Worm (Caenorhabditis elegans) whole organism, L1 larva: ENCODE measurements around the gene sup-35.

Source experiments
- C04F5.9 ChIP-seq: sonication (generic microtip); optimal IDR thresholded peaks from 2 replicates; lab custom pipeline; 2016; ENCODE audit warnings: missing genetic modification characterization, missing compliant biosample characterization
- C34B4.2 ChIP-seq: sonication (generic microtip); optimal IDR thresholded peaks from 2 replicates; lab custom pipeline; 2017; ENCODE audit warnings: mild to moderate bottlenecking, missing genetic modification characterization, missing compliant biosample characterization
- F16B12.6 ChIP-seq: fragments of 150-350 bp; optimal IDR thresholded peaks from 2 replicates; lab custom pipeline; 2014; ENCODE audit warnings: missing biosample characterization, missing genetic modification characterization
- aha-1 ChIP-seq: fragments of 150-350 bp; optimal IDR thresholded peaks from 2 replicates; lab custom pipeline; 2014; ENCODE audit warnings: missing biosample characterization, missing genetic modification characterization
- aly-2 ChIP-seq: fragments of 150-350 bp; optimal IDR thresholded peaks from 2 replicates; lab custom pipeline; 2014; ENCODE audit warnings: missing biosample characterization, missing genetic modification characterization
- ama-1 ChIP-seq: fragments of 150-350 bp; optimal IDR thresholded peaks from 2 replicates; lab custom pipeline; 2014
- blmp-1 ChIP-seq: fragments of 150-350 bp; optimal IDR thresholded peaks from 2 replicates; lab custom pipeline; 2014; ENCODE audit warnings: missing biosample characterization, missing genetic modification characterization
- ceh-63 ChIP-seq: fragments of 200-800 bp; sonication (Bioruptor generic); optimal IDR thresholded peaks from 2 replicates; lab custom pipeline; 2018; ENCODE audit warnings: mild to moderate bottlenecking, missing genetic modification characterization, missing compliant biosample characterization
- ceh-82 ChIP-seq, 3 experiments: fragments of 150-350 bp in 1 of 3; sonication (generic microtip) in 2 of 3; optimal IDR thresholded peaks; 2 replicates each; lab custom pipeline; 2014 to 2017; ENCODE audit warnings: missing biosample characterization in 3 of 3, missing genetic modification characterization in 3 of 3
- ces-1 ChIP-seq: fragments of 150-350 bp; optimal IDR thresholded peaks from 2 replicates; lab custom pipeline; 2014; ENCODE audit warnings: missing biosample characterization, missing genetic modification reagents, missing genetic modification characterization
- dpl-1 ChIP-seq, 3 experiments: fragments of 150-350 bp in 2 of 3; sonication (generic microtip) in 1 of 3; optimal IDR thresholded peaks; 2 replicates each; lab custom pipeline; 2014 to 2017; ENCODE audit warnings: missing biosample characterization in 3 of 3, missing genetic modification characterization in 3 of 3, missing genetic modification reagents in 3 of 3
- efl-1 ChIP-seq, 4 experiments: fragments of 150-350 bp; optimal IDR thresholded peaks in 3 of 4; peaks in 1 of 4; 1 replicate in 1 of 4; 2 replicates in 3 of 4; lab custom pipeline; 2014; ENCODE audit warnings: missing biosample characterization in 2 of 4, missing genetic modification characterization in 2 of 4, missing genetic modification reagents in 2 of 4
- elt-2 ChIP-seq: sonication (generic microtip); optimal IDR thresholded peaks from 2 replicates; lab custom pipeline; 2016; ENCODE audit warnings: missing genetic modification characterization, mild to moderate bottlenecking, inconsistent platforms, missing compliant biosample characterization, missing genetic modification reagents
- fos-1 ChIP-seq: fragments of 150-350 bp; optimal IDR thresholded peaks from 2 replicates; lab custom pipeline; 2014; ENCODE audit warnings: missing biosample characterization, missing genetic modification characterization
- grh-1 ChIP-seq: fragments of 200-800 bp; sonication (Bioruptor generic); IDR thresholded peaks from 2 replicates; pipeline ENCODE4 v1.3.6; 2022; ENCODE audit warnings: missing genetic modification reagents, missing genetic modification characterization, missing compliant biosample characterization
- hlh-4 ChIP-seq: sonication (generic microtip); optimal IDR thresholded peaks from 2 replicates; lab custom pipeline; 2016; ENCODE audit warnings: mild to moderate bottlenecking, missing genetic modification characterization, missing compliant biosample characterization
- hpl-2 ChIP-seq: fragments of 150-350 bp; optimal IDR thresholded peaks from 2 replicates; lab custom pipeline; 2014; ENCODE audit warnings: missing biosample characterization, missing genetic modification reagents, missing genetic modification characterization
- isw-1 ChIP-seq: fragments of 200-800 bp; sonication (Bioruptor generic); IDR thresholded peaks from 2 replicates; pipeline ENCODE4 v1.3.6; 2022; ENCODE audit warnings: missing genetic modification characterization, missing compliant biosample characterization
- jun-1 ChIP-seq: fragments of 150-350 bp; optimal IDR thresholded peaks from 2 replicates; lab custom pipeline; 2014; ENCODE audit warnings: missing biosample characterization, missing genetic modification reagents, missing genetic modification characterization
- lin-14 ChIP-seq: fragments of 200-800 bp; sonication (Bioruptor generic); optimal IDR thresholded peaks from 2 replicates; lab custom pipeline; 2018; ENCODE audit warnings: mild to moderate bottlenecking, missing genetic modification characterization, moderate library complexity, missing compliant biosample characterization
- lin-15B ChIP-seq: fragments of 150-350 bp; sonication (generic microtip); optimal IDR thresholded peaks from 3 replicates; lab custom pipeline; 2014; ENCODE audit warnings: missing biosample characterization, missing genetic modification characterization
- lin-35 ChIP-seq, 2 experiments: fragments of 150-350 bp; optimal IDR thresholded peaks; 2 replicates each; lab custom pipeline; 2014; ENCODE audit warnings: missing biosample characterization in 2 of 2, missing genetic modification characterization in 2 of 2, missing genetic modification reagents in 2 of 2
- lin-39 ChIP-seq: fragments of 150-350 bp; optimal IDR thresholded peaks from 2 replicates; lab custom pipeline; 2014; ENCODE audit warnings: missing biosample characterization, missing genetic modification reagents, missing genetic modification characterization
- lir-3 ChIP-seq: sonication (generic microtip); optimal IDR thresholded peaks from 2 replicates; lab custom pipeline; 2016; ENCODE audit warnings: mild to moderate bottlenecking, missing genetic modification characterization, moderate library complexity, missing compliant biosample characterization; ENCODE audit not compliant: poor library complexity
- lsy-2 ChIP-seq, 2 experiments: fragments of 150-350 bp; optimal IDR thresholded peaks; 2 replicates each; lab custom pipeline; 2014; ENCODE audit warnings: missing biosample characterization in 2 of 2, missing genetic modification characterization in 2 of 2
- mdl-1 ChIP-seq, 2 experiments: fragments of 150-350 bp; optimal IDR thresholded peaks; 2 replicates each; lab custom pipeline; 2014 to 2017; ENCODE audit warnings: missing biosample characterization in 2 of 2, missing genetic modification characterization in 2 of 2, inconsistent platforms in 1 of 2
- nhr-12 ChIP-seq: sonication (generic microtip); optimal IDR thresholded peaks from 2 replicates; lab custom pipeline; 2017; ENCODE audit warnings: missing biosample characterization, missing genetic modification characterization
- nhr-28 ChIP-seq: fragments of 150-350 bp; optimal IDR thresholded peaks from 2 replicates; lab custom pipeline; 2014; ENCODE audit warnings: missing biosample characterization, missing genetic modification characterization
- nhr-47 ChIP-seq: sonication (generic microtip); optimal IDR thresholded peaks from 2 replicates; lab custom pipeline; 2016; ENCODE audit warnings: mild to moderate bottlenecking, missing genetic modification characterization, moderate library complexity, missing compliant biosample characterization
- nhr-71 ChIP-seq: sonication (generic microtip); optimal IDR thresholded peaks from 2 replicates; lab custom pipeline; 2016; ENCODE audit warnings: mild to moderate bottlenecking, missing genetic modification characterization, moderate library complexity, missing compliant biosample characterization
- nhr-76 ChIP-seq: sonication (generic microtip); optimal IDR thresholded peaks from 2 replicates; lab custom pipeline; 2017; ENCODE audit warnings: missing biosample characterization, missing genetic modification characterization
- nhr-77 ChIP-seq: fragments of 150-350 bp; optimal IDR thresholded peaks from 2 replicates; lab custom pipeline; 2014; ENCODE audit warnings: missing biosample characterization, missing genetic modification characterization
- pag-3 ChIP-seq: sonication (generic microtip); optimal IDR thresholded peaks from 2 replicates; lab custom pipeline; 2017; ENCODE audit warnings: missing genetic modification characterization, mild to moderate bottlenecking, missing compliant biosample characterization, antibody characterized with exemption, borderline replicate concordance; ENCODE audit not compliant: insufficient read depth
- pax-3 ChIP-seq: fragments of 200-800 bp; sonication (Bioruptor generic); optimal IDR thresholded peaks from 2 replicates; lab custom pipeline; 2018; ENCODE audit warnings: mild to moderate bottlenecking, missing genetic modification characterization, moderate library complexity, missing compliant biosample characterization
- skn-1 ChIP-seq: fragments of 150-350 bp; optimal IDR thresholded peaks from 2 replicates; lab custom pipeline; 2014; ENCODE audit warnings: missing biosample characterization, missing genetic modification characterization
- snu-23 ChIP-seq: sonication (generic microtip); optimal IDR thresholded peaks from 2 replicates; lab custom pipeline; 2016; ENCODE audit warnings: missing genetic modification characterization, missing compliant biosample characterization
- sox-4 ChIP-seq: sonication (generic microtip); optimal IDR thresholded peaks from 2 replicates; lab custom pipeline; 2016; ENCODE audit warnings: missing genetic modification characterization, missing compliant biosample characterization
- sup-37 ChIP-seq: fragments of 200-800 bp; sonication (Bioruptor generic); optimal IDR thresholded peaks from 2 replicates; lab custom pipeline; 2018; ENCODE audit warnings: mild to moderate bottlenecking, missing genetic modification characterization, missing compliant biosample characterization
- tbx-2 ChIP-seq: sonication (generic microtip); optimal IDR thresholded peaks from 2 replicates; lab custom pipeline; 2016; ENCODE audit warnings: missing genetic modification characterization, missing compliant biosample characterization
- tlp-1 ChIP-seq: fragments of 150-350 bp; optimal IDR thresholded peaks from 2 replicates; lab custom pipeline; 2014; ENCODE audit warnings: missing biosample characterization, missing genetic modification characterization
- unc-62 ChIP-seq: fragments of 150-350 bp; optimal IDR thresholded peaks from 2 replicates; lab custom pipeline; 2014; ENCODE audit warnings: missing biosample characterization, missing genetic modification reagents, missing genetic modification characterization
- unc-86 ChIP-seq: sonication (generic microtip); optimal IDR thresholded peaks from 2 replicates; lab custom pipeline; 2016; ENCODE audit warnings: missing genetic modification characterization, missing compliant biosample characterization
- xbp-1 ChIP-seq: sonication (generic microtip); optimal IDR thresholded peaks from 2 replicates; lab custom pipeline; 2016; ENCODE audit warnings: missing genetic modification characterization, missing compliant biosample characterization
- zag-1 ChIP-seq: fragments of 150-350 bp; optimal IDR thresholded peaks from 2 replicates; lab custom pipeline; 2014; ENCODE audit warnings: missing biosample characterization, missing genetic modification characterization
- zip-4 ChIP-seq: fragments of 200-800 bp; sonication (Bioruptor generic); optimal IDR thresholded peaks from 2 replicates; lab custom pipeline; 2018; ENCODE audit warnings: mild to moderate bottlenecking, missing genetic modification characterization, moderate library complexity, missing compliant biosample characterization
- ztf-4 ChIP-seq: fragments of 150-350 bp; optimal IDR thresholded peaks from 2 replicates; lab custom pipeline; 2014; ENCODE audit warnings: missing biosample characterization, missing genetic modification characterization

The sup-35 gene

DNA sequence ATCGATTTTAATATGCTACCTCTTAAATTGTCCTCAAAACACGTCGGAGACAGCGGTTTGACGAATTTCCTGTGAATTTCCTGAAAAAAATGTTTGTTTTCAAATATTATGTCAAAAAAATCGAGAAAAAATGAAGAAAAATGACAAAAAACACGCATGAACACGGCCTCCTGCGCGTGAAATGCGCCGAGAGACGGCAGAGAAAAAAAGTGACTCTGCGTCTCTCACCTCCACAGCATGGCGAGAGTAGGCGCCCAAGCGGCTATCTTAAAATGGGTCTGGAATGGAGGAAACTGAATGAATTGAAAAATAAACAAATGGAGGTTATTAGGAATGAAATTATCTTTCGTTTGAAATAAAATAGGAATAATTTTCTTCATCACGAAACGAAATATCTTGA is 8.3 kb downstream of the sup-35 start (continued):
- TF ChIP-seq nhr-47 (tag; lab: Kevin White, UChicago) (peak; percentile 91), elt-2 (tag; lab: Kevin White, UChicago) (peak; percentile 57), nhr-77 (tag; lab: Kevin White, UChicago) (peak; percentile 44), C34B4.2 (no peak), lin-39 (tag; lab: Kevin White, UChicago) (peak; percentile 57), lsy-2 (tag; optimal IDR thresholded peaks at IDR 0.05; lab: Kevin White, UChicago) (peak; percentile 61 to 74), pag-3 (tag; lab: Kevin White, UChicago) (no peak), nhr-71 (tag; lab: Kevin White, UChicago) (peak; percentile 88), sup-37 (GFP tag; lab: Kevin White, UChicago) (peak; percentile 34), pax-3 (peak; percentile 72), nhr-28 (tag; lab: Kevin White, UChicago) (no peak), ceh-82 (tag; optimal IDR thresholded peaks at IDR 0.05; lab: Kevin White, UChicago) (peak; percentile 50 to 89 (median 83)), F16B12.6 (peak; percentile 59), mdl-1 (tag; optimal IDR thresholded peaks at IDR 0.05; lab: Kevin White, UChicago) (peak in 1 of 2 experiments; percentile 20), blmp-1 (peak; percentile 33), aly-2 (tag; lab: Kevin White, UChicago) (no peak), skn-1 (tag; lab: Kevin White, UChicago) (peak; percentile 55), nhr-12 (tag; lab: Kevin White, UChicago) (no peak), nhr-76 (no peak), ceh-63 (no peak), aha-1 (no peak), snu-23 (GFP tag; lab: Kevin White, UChicago) (peak; percentile 86), lin-15B (peak; percentile 57), lin-35 (GFP tag; optimal IDR thresholded peaks at IDR 0.05; lab: Kevin White, UChicago) (peak; percentile 66 to 83), efl-1 (optimal IDR thresholded peaks at IDR 0.05; lab: Kevin White, UChicago) (peak; percentile 88), efl-1 (GFP tag; optimal IDR thresholded peaks at IDR 0.05 in 1 of 2; lab: Kevin White, UChicago) (peak; percentile 78 to 98), ama-1 (lab: Kevin White, UChicago) (no peak), jun-1 (peak; percentile 33), sox-4 (tag; lab: Kevin White, UChicago) (peak; percentile 53), grh-1 (GFP tag; lab: Robert Waterston, UW) (peak; percentile 80), C04F5.9 (tag; lab: Kevin White, UChicago) (peak; percentile 69), hlh-4 (tag; lab: Kevin White, UChicago) (no peak)
- TF ChIP-seq, all 84 proteins: peak for 55

DNA sequence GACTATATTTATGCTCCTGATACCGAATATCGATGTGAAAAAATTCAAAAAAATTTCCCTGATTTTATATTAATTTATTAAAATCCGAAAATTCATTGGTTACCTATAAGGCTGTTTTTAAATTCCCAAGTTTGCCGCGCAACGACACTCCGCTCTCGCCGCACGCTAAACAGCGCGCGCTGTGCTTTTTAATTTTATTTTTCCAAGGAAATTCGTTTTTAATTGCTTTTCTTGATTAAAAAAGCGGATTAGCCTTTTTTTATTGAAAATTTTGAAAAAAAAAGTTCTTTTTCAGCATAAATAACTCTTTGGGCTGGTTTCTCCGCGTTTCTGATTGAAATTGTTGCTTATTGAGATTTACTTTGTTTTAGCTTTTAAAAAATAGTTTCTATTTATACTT is 11.7 kb downstream of the sup-35 start:
- TF ChIP-seq aha-1 = no peak
- TF ChIP-seq efl-1 (optimal IDR thresholded peaks at IDR 0.05; lab: Kevin White, UChicago) = peak in 1 of 2 experiments; percentile 72
- TF ChIP-seq efl-1 (GFP tag; optimal IDR thresholded peaks at IDR 0.05 in 1 of 2; lab: Kevin White, UChicago) = no peak
- TF ChIP-seq, all 84 proteins: peak for 1

DNA sequence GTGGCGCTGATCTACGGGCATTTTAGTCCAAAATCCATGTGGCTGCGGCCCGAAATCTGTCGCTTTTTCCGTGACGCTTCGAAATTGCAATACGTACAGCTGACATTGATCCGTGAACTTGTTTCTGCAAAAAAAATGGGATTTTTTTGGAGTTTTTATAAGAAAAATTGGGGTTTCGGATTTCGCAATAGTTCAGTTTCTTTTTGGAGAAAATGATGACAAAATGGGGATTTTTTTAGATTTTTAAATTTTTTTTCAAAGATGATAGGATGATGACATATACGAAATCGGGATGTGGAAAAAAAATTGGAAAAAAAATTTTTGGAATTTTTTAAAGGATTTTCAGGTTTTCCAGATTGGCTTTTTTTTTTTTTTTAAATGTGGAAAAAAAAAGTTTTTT is 17.8 kb downstream of the sup-35 start:
- TF ChIP-seq zip-4 (peak; percentile 14), aha-1 (no peak), skn-1 (tag; lab: Kevin White, UChicago) (peak; percentile 66)

DNA sequence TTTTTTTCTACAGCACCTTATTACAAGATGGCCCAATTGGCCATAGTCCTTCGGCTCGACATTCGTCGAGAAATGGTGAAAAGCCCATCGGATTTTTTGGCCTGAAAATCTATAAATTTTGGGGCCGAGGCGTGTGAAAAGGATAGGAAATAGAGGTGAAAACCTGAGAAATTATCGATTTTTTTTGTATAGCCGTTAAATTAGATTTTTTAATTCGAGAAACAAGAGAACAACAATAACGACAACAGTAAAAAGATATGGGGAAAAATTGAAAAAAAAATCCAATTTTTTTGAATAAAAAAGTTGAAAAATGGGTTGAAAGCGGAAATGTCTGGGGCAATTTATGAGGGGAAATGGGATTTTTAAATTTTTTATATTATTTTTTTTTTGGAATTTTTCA is 19.2 kb downstream of the sup-35 start, which contains the start of gene hmt-1:
Gene hmt-1, minus strand, starts transcription at position 101 of the 400 bp plus-strand sequence.
- TF ChIP-seq unc-86 (tag; lab: Kevin White, UChicago) (no peak), C04F5.9 (tag; lab: Kevin White, UChicago) (no peak), lin-14 (no peak), fos-1 (no peak), hpl-2 (GFP tag; lab: Kevin White, UChicago) (no peak), ztf-4 (tag; lab: Kevin White, UChicago) (no peak), F16B12.6 (no peak), dpl-1 (GFP tag; optimal IDR thresholded peaks at IDR 0.05; lab: Kevin White, UChicago) (no peak), tlp-1 (tag; lab: Kevin White, UChicago) (no peak), xbp-1 (tag; lab: Kevin White, UChicago) (no peak), lir-3 (no peak), unc-62 (GFP tag; lab: Kevin White, UChicago) (no peak), isw-1 (GFP tag; lab: Robert Waterston, UW) (no peak), ces-1 (GFP tag; lab: Kevin White, UChicago) (no peak), zag-1 (tag; lab: Kevin White, UChicago) (no peak), ama-1 (lab: Kevin White, UChicago) (no peak), nhr-12 (tag; lab: Kevin White, UChicago) (no peak), tbx-2 (no peak), aha-1 (no peak), pax-3 (no peak)
- TF ChIP-seq, all 84 proteins: peak for 0
